Worm (Caenorhabditis elegans): Measurements from ENCODE around the gene T19D12.2.

DNA sequence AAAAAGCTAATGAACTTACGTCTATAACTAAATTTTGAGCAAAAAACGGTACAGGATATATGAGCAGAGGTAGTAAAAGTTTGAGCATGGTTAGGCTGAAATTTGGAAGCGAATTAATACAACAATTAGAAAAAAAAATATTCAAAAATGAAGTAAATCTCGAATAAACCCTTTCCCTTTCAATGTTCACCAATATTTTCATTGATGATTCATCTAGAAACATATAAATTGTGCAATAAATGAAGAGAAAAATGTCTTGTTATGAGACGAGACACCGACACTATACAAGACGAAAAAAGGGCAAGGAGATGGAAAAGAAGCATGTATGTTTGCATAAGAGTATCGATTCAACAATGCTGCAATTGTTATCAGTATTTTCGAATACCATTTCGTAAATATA is 35.8 kb upstream of the T19D12.2 start, which contains the start of gene F54H5.14:
- TF ChIP-seq him-1 (tag; optimal IDR thresholded peaks at IDR 0.05) = no peak
- no peak for TF ChIP-seq W03F9.2 (tag; optimal IDR thresholded peaks at IDR 0.05)
- TF ChIP-seq dao-5 (tag; optimal IDR thresholded peaks at IDR 0.05) = no peak
